Worm (Caenorhabditis elegans) whole organism, L4 larva: ENCODE data around the gene R07B7.10.

Experiments
- F37D6.2 ChIP-seq: sonication (generic microtip); optimal IDR thresholded peaks from 2 replicates; lab custom pipeline; 2016; ENCODE audit warnings: mild to moderate bottlenecking, missing genetic modification characterization, missing compliant biosample characterization
- F44E2.7 ChIP-seq: fragments of 200-800 bp; sonication (Bioruptor generic); IDR thresholded peaks from 2 replicates; pipeline ENCODE4 v2.1.2; 2022; ENCODE audit warnings: missing genetic modification characterization, missing compliant biosample characterization
- T20F7.1 ChIP-seq: fragments of 200-800 bp; sonication (Bioruptor generic); optimal IDR thresholded peaks from 2 replicates; lab custom pipeline; 2018; ENCODE audit warnings: mild to moderate bottlenecking, missing genetic modification characterization, missing compliant biosample characterization
- Y5F2A.4 ChIP-seq: fragments of 200-800 bp; sonication (Bioruptor generic); optimal IDR thresholded peaks from 2 replicates; lab custom pipeline; 2018; ENCODE audit warnings: mild to moderate bottlenecking, missing genetic modification characterization, missing compliant biosample characterization
- aha-1 ChIP-seq: fragments of 150-350 bp; peaks from one replicate; lab custom pipeline; 2014; ENCODE audit warnings: missing biosample characterization, missing genetic modification characterization
- arid-1 ChIP-seq: fragments of 200-800 bp; sonication (Bioruptor generic); conservative IDR thresholded peaks from 2 replicates; pipeline ENCODE4 v1.3.6; 2022; ENCODE audit warnings: missing genetic modification reagents, missing genetic modification characterization, missing compliant biosample characterization
- ceh-28 ChIP-seq: fragments of 150-350 bp; optimal IDR thresholded peaks from 2 replicates; lab custom pipeline; 2014; ENCODE audit warnings: missing biosample characterization, missing genetic modification reagents, missing genetic modification characterization
- ceh-44 ChIP-seq: fragments of 200-800 bp; sonication (Bioruptor generic); IDR thresholded peaks from 2 replicates; pipeline ENCODE4 v1.3.6; 2022; ENCODE audit warnings: missing genetic modification reagents, missing genetic modification characterization, missing compliant biosample characterization
- ceh-62 ChIP-seq: sonication (generic microtip); optimal IDR thresholded peaks from 2 replicates; lab custom pipeline; 2017; ENCODE audit warnings: missing biosample characterization, missing genetic modification characterization
- ceh-82 ChIP-seq: sonication (generic microtip); optimal IDR thresholded peaks from 2 replicates; lab custom pipeline; 2017; ENCODE audit warnings: missing biosample characterization, missing genetic modification characterization
- cey-2 ChIP-seq: sonication (generic microtip); optimal IDR thresholded peaks from 3 replicates; lab custom pipeline; 2017; ENCODE audit warnings: missing genetic modification characterization, mild to moderate bottlenecking, missing compliant biosample characterization, antibody characterized with exemption, borderline replicate concordance; ENCODE audit not compliant: insufficient read depth
- dmd-8 ChIP-seq: fragments of 200-800 bp; sonication (Bioruptor generic); IDR thresholded peaks from 2 replicates; pipeline ENCODE4 v1.3.6; 2022; ENCODE audit warnings: missing genetic modification characterization, missing compliant biosample characterization
- dpl-1 ChIP-seq: fragments of 150-350 bp; optimal IDR thresholded peaks from 2 replicates; lab custom pipeline; 2014; ENCODE audit warnings: missing biosample characterization, missing genetic modification reagents, missing genetic modification characterization
- duxl-1 ChIP-seq: sonication (generic microtip); optimal IDR thresholded peaks from 2 replicates; lab custom pipeline; 2016; ENCODE audit warnings: mild to moderate bottlenecking, missing genetic modification characterization, moderate library complexity, missing compliant biosample characterization; ENCODE audit not compliant: poor library complexity
- egl-43 ChIP-seq: fragments of 200-800 bp; sonication (Bioruptor generic); IDR thresholded peaks from 2 replicates; pipeline ENCODE4 v1.3.6; 2022; ENCODE audit warnings: missing genetic modification reagents, missing genetic modification characterization, missing compliant biosample characterization
- fos-1 ChIP-seq: fragments of 150-350 bp; optimal IDR thresholded peaks from 2 replicates; lab custom pipeline; 2014; ENCODE audit warnings: missing biosample characterization, missing genetic modification characterization
- gei-8 ChIP-seq: fragments of 200-800 bp; sonication (Bioruptor generic); optimal IDR thresholded peaks from 2 replicates; lab custom pipeline; 2018; ENCODE audit warnings: mild to moderate bottlenecking, missing genetic modification characterization, missing compliant biosample characterization
- hif-1 ChIP-seq, 2 experiments: sonication (generic microtip); optimal IDR thresholded peaks; 2 replicates each; lab custom pipeline; 2016 to 2017; ENCODE audit warnings: missing compliant biosample characterization in 2 of 2, missing genetic modification characterization in 2 of 2, missing genetic modification reagents in 2 of 2, missing genotype in 2 of 2, mild to moderate bottlenecking in 1 of 2
- hlh-11 ChIP-seq: fragments of 200-800 bp; sonication (Bioruptor generic); optimal IDR thresholded peaks from 2 replicates; lab custom pipeline; 2018; ENCODE audit warnings: mild to moderate bottlenecking, missing genetic modification characterization, missing compliant biosample characterization
- hlh-30 ChIP-seq: sonication (generic microtip); optimal IDR thresholded peaks from 2 replicates; lab custom pipeline; 2017; ENCODE audit warnings: antibody characterized with exemption, mild to moderate bottlenecking, missing genetic modification characterization, missing compliant biosample characterization; ENCODE audit not compliant: insufficient read depth
- hmg-1.1 ChIP-seq: fragments of 200-800 bp; sonication (Bioruptor generic); IDR thresholded peaks from 2 replicates; pipeline ENCODE4 v1.3.6; 2022; ENCODE audit warnings: missing genetic modification reagents, missing genetic modification characterization, missing compliant biosample characterization
- jun-1 ChIP-seq: fragments of 150-350 bp; optimal IDR thresholded peaks from 2 replicates; lab custom pipeline; 2014; ENCODE audit warnings: missing biosample characterization, missing genetic modification reagents, missing genetic modification characterization
- lin-1 ChIP-seq: fragments of 200-800 bp; sonication (Bioruptor generic); IDR thresholded peaks from 2 replicates; pipeline ENCODE4 v1.3.6; 2022; ENCODE audit warnings: missing genetic modification reagents, missing genetic modification characterization, missing compliant biosample characterization
- lsy-2 ChIP-seq, 2 experiments: fragments of 150-350 bp in 1 of 2; sonication (generic microtip) in 1 of 2; optimal IDR thresholded peaks; 2 replicates each; lab custom pipeline; 2014 to 2017; ENCODE audit warnings: missing biosample characterization in 2 of 2, missing genetic modification characterization in 2 of 2
- madf-5 ChIP-seq, 2 experiments: fragments of 200-800 bp; sonication (Bioruptor generic); IDR thresholded peaks; 2 replicates each; pipeline ENCODE4 v1.3.6; 2022; ENCODE audit warnings: missing compliant biosample characterization in 2 of 2, missing genetic modification characterization in 2 of 2
- madf-9 ChIP-seq: fragments of 200-800 bp; sonication (Bioruptor generic); conservative IDR thresholded peaks from 2 replicates; pipeline ENCODE4 v1.3.6; 2022; ENCODE audit warnings: missing genetic modification reagents, missing genetic modification characterization, missing compliant biosample characterization
- mdl-1 ChIP-seq, 2 experiments: fragments of 150-350 bp in 1 of 2; sonication (generic microtip) in 1 of 2; optimal IDR thresholded peaks; 2 replicates each; lab custom pipeline; 2014 to 2017; ENCODE audit warnings: missing biosample characterization in 2 of 2, missing genetic modification characterization in 2 of 2
- mdt-29 ChIP-seq: fragments of 200-800 bp; sonication (Bioruptor generic); IDR thresholded peaks from 2 replicates; pipeline ENCODE4 v1.3.6; 2022; ENCODE audit warnings: missing genetic modification reagents, missing genetic modification characterization, missing compliant biosample characterization
- nhr-102 ChIP-seq: sonication (generic microtip); optimal IDR thresholded peaks from 2 replicates; lab custom pipeline; 2016; ENCODE audit warnings: mild to moderate bottlenecking, missing genetic modification characterization, moderate library complexity, missing compliant biosample characterization
- nhr-41 ChIP-seq: fragments of 200-800 bp; sonication (Bioruptor generic); IDR thresholded peaks from 2 replicates; pipeline ENCODE4 v1.3.6; 2022; ENCODE audit warnings: missing genetic modification reagents, missing genetic modification characterization, missing compliant biosample characterization
- nhr-48 ChIP-seq: sonication (generic microtip); optimal IDR thresholded peaks from 2 replicates; lab custom pipeline; 2016; ENCODE audit warnings: mild to moderate bottlenecking, missing genetic modification characterization, missing compliant biosample characterization
- nhr-77 ChIP-seq: fragments of 150-350 bp; optimal IDR thresholded peaks from 2 replicates; lab custom pipeline; 2014; ENCODE audit warnings: missing biosample characterization, missing genetic modification characterization
- pha-4 ChIP-seq, 2 experiments: fragments of 150-350 bp in 1 of 2; fragments of 200-800 bp in 1 of 2; sonication (Bioruptor generic) in 1 of 2; IDR thresholded peaks in 1 of 2; optimal IDR thresholded peaks in 1 of 2; 2 replicates each; pipeline versions ENCODE4 v1.3.6 to Lab custom; 2014 to 2022; ENCODE audit warnings: missing genetic modification characterization in 2 of 2, missing genetic modification reagents in 2 of 2, missing biosample characterization in 1 of 2, missing compliant biosample characterization in 1 of 2
- php-3 ChIP-seq: fragments of 200-800 bp; sonication (Bioruptor generic); IDR thresholded peaks from 2 replicates; pipeline ENCODE4 v1.3.6; 2022; ENCODE audit warnings: missing genetic modification reagents, missing genetic modification characterization, missing compliant biosample characterization
- rbr-2 ChIP-seq: sonication (generic microtip); optimal IDR thresholded peaks from 2 replicates; lab custom pipeline; 2016; ENCODE audit warnings: missing genotype, missing genetic modification characterization, missing compliant biosample characterization
- spr-1 ChIP-seq: sonication (generic microtip); optimal IDR thresholded peaks from 2 replicates; lab custom pipeline; 2016; ENCODE audit warnings: mild to moderate bottlenecking, missing genetic modification characterization, missing compliant biosample characterization
- unc-130 ChIP-seq: sonication (generic microtip); optimal IDR thresholded peaks from 2 replicates; lab custom pipeline; 2016; ENCODE audit warnings: missing genetic modification reagents, missing genetic modification characterization, missing compliant biosample characterization
- zag-1 ChIP-seq: fragments of 150-350 bp; optimal IDR thresholded peaks from 2 replicates; lab custom pipeline; 2014; ENCODE audit warnings: missing biosample characterization, missing genetic modification characterization
- zip-11 ChIP-seq: fragments of 200-800 bp; sonication (Bioruptor generic); IDR thresholded peaks from 2 replicates; pipeline ENCODE4 v1.3.6; 2022; ENCODE audit warnings: missing genetic modification characterization, missing compliant biosample characterization

R07B7.10 gene

ce11 chrV:12065369-12065768 lies 17.6 kb upstream of the R07B7.10 start, which contains the start of gene pqn-53 (continued):
- TF ChIP-seq gei-8 = no peak
- TF ChIP-seq nhr-77 (tag; lab: Kevin White, UChicago) = no peak
- no peak for TF ChIP-seq cey-2 (tag; lab: Kevin White, UChicago)
- no peak for TF ChIP-seq nhr-48 (tag; lab: Kevin White, UChicago)
- no peak for TF ChIP-seq rbr-2
- peak in 1 of 2 experiments; percentile 59 for TF ChIP-seq mdl-1 (tag; optimal IDR thresholded peaks at IDR 0.05; lab: Kevin White, UChicago)
- TF ChIP-seq madf-9 (GFP tag; lab: Robert Waterston, UW) = no peak
- TF ChIP-seq hif-1 (tag; optimal IDR thresholded peaks at IDR 0.05; lab: Kevin White, UChicago) = no peak
- no peak for TF ChIP-seq zip-11 (GFP tag; lab: Robert Waterston, UW)
- no peak for TF ChIP-seq nhr-102
- TF ChIP-seq hlh-11 = peak; percentile 28
- TF ChIP-seq duxl-1 (tag; lab: Kevin White, UChicago) = no peak
- no peak for TF ChIP-seq php-3
- no peak for TF ChIP-seq T20F7.1 (GFP tag; lab: Kevin White, UChicago)
- TF ChIP-seq madf-5 (GFP tag; IDR thresholded peaks at IDR 0.05; lab: Robert Waterston, UW) = no peak

ce11 chrV:12065859-12066258 lies 17.2 kb upstream of the R07B7.10 start:
- TF ChIP-seq lsy-2 (tag; optimal IDR thresholded peaks at IDR 0.05; lab: Kevin White, UChicago) (peak in 1 of 2 experiments; percentile 32), ceh-82 (tag; lab: Kevin White, UChicago) (no peak), arid-1 (GFP tag; lab: Robert Waterston, UW) (no peak), aha-1 (tag; lab: Kevin White, UChicago) (peak; percentile 58), madf-5 (GFP tag; IDR thresholded peaks at IDR 0.05; lab: Robert Waterston, UW) (no peak), pha-4 (GFP tag; IDR thresholded peaks at IDR 0.05; lab: Robert Waterston, UW) (no peak), pha-4 (tag; optimal IDR thresholded peaks at IDR 0.05; lab: Kevin White, UChicago) (no peak), nhr-48 (tag; lab: Kevin White, UChicago) (no peak), lin-1 (GFP tag; lab: Robert Waterston, UW) (no peak), hlh-30 (tag; lab: Kevin White, UChicago) (peak; percentile 85), nhr-41 (GFP tag; lab: Robert Waterston, UW) (no peak)

- TF ChIP-seq F37D6.2 (tag; lab: Kevin White, UChicago) = no peak
- no peak for TF ChIP-seq ceh-62
Observed at ce11 chrV:12068437-12068836, 14.6 kb upstream of the R07B7.10 start, which contains the start of gene kmo-2. Gene kmo-2 (minus strand): TSS chrV:12068537.

DNA sequence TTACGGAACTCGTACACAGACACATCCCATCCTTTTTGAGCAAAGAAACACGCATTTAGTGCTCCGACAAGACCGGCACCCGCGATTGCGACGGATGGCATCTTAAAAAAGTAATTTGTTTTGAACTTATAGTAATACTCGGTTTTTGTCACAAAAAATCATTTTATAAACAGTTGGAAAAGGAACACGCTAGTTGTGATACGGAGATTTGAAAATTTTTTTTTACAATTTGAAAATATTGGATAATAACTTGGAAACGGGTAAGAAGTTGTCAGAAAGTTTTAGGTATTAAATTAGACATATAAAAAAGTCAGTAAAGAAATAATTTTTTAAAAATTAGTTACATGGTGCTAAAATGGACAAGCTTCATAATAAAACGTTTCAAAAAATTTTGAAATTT lies 12.6 kb upstream of the R07B7.10 start, which contains the start of gene kmo-1:
TSS of gene kmo-1 (minus strand) at position 101 of the 400 bp plus-strand sequence.
- TF ChIP-seq lsy-2 (tag; optimal IDR thresholded peaks at IDR 0.05; lab: Kevin White, UChicago) = no peak
- TF ChIP-seq egl-43 (GFP tag; lab: Robert Waterston, UW) = no peak
- no peak for TF ChIP-seq ceh-28 (tag; lab: Kevin White, UChicago)
- TF ChIP-seq spr-1 (tag; lab: Kevin White, UChicago) = no peak
- no peak for TF ChIP-seq zag-1 (tag; lab: Kevin White, UChicago)
- TF ChIP-seq mdt-29 = no peak
- no peak for TF ChIP-seq F44E2.7 (GFP tag; lab: Robert Waterston, UW)
- no peak for TF ChIP-seq jun-1 (tag; lab: Kevin White, UChicago)
- no peak for TF ChIP-seq ceh-44
- no peak for TF ChIP-seq nhr-102
- no peak for TF ChIP-seq fos-1 (tag; lab: Kevin White, UChicago)
- no peak for TF ChIP-seq lin-1 (GFP tag; lab: Robert Waterston, UW)
- no peak for TF ChIP-seq F37D6.2 (tag; lab: Kevin White, UChicago)
- TF ChIP-seq unc-130 (GFP tag; lab: Kevin White, UChicago) = no peak
- no peak for TF ChIP-seq hmg-1.1 (GFP tag; lab: Robert Waterston, UW)
- no peak for TF ChIP-seq Y5F2A.4 (GFP tag; lab: Kevin White, UChicago)
- no peak for TF ChIP-seq hlh-11
- no peak for TF ChIP-seq dmd-8 (GFP tag; lab: Robert Waterston, UW)
- no peak for TF ChIP-seq dpl-1 (GFP tag; lab: Kevin White, UChicago)
